Worm (Caenorhabditis elegans) whole organism, L4 larva: ENCODE results near the gene C16A3.6.

Experiments
- ces-1 ChIP-seq: fragments of 150-350 bp; sonication (generic microtip); optimal IDR thresholded peaks from 4 replicates; lab custom pipeline; 2014; ENCODE audit warnings: missing biosample characterization, missing genetic modification reagents, missing genetic modification characterization
- fos-1 ChIP-seq: fragments of 150-350 bp; optimal IDR thresholded peaks from 2 replicates; lab custom pipeline; 2014; ENCODE audit warnings: missing biosample characterization, missing genetic modification characterization
- lin-13 ChIP-seq: fragments of 150-350 bp; optimal IDR thresholded peaks from 2 replicates; lab custom pipeline; 2014; ENCODE audit warnings: missing biosample characterization, missing genetic modification reagents, missing genetic modification characterization
- lsy-2 ChIP-seq, 2 experiments: fragments of 150-350 bp in 1 of 2; sonication (generic microtip) in 1 of 2; optimal IDR thresholded peaks; 2 replicates each; lab custom pipeline; 2014 to 2017; ENCODE audit warnings: missing biosample characterization in 2 of 2, missing genetic modification characterization in 2 of 2
- mxl-3 ChIP-seq: fragments of 200-800 bp; sonication (Bioruptor generic); optimal IDR thresholded peaks from 2 replicates; lab custom pipeline; 2018; ENCODE audit warnings: mild to moderate bottlenecking, missing genetic modification characterization, missing compliant biosample characterization
- nhr-11 ChIP-seq: fragments of 150-350 bp; optimal IDR thresholded peaks from 2 replicates; lab custom pipeline; 2014; ENCODE audit warnings: missing biosample characterization, missing genetic modification characterization
- nhr-237 ChIP-seq: sonication (generic microtip); optimal IDR thresholded peaks from 2 replicates; lab custom pipeline; 2017; ENCODE audit warnings: missing biosample characterization, missing genetic modification characterization
- nhr-6 ChIP-seq: fragments of 150-350 bp; optimal IDR thresholded peaks from 2 replicates; lab custom pipeline; 2014; ENCODE audit warnings: missing biosample characterization, missing genetic modification characterization
- snpc-4 ChIP-seq: fragments of 150-350 bp; optimal IDR thresholded peaks from 2 replicates; lab custom pipeline; 2014; ENCODE audit warnings: missing biosample characterization, missing genetic modification characterization
- unc-39 ChIP-seq: sonication (generic microtip); optimal IDR thresholded peaks from 2 replicates; lab custom pipeline; 2017; ENCODE audit warnings: missing biosample characterization, missing genetic modification characterization
- unc-62 ChIP-seq, 3 experiments: fragments of 150-350 bp in 1 of 3; sonication (generic microtip); optimal IDR thresholded peaks in 2 of 3; peaks in 1 of 3; 1 replicate in 1 of 3; 2 replicates in 2 of 3; lab custom pipeline; 2014 to 2017; ENCODE audit warnings: missing biosample characterization in 3 of 3, missing genetic modification characterization in 3 of 3, missing genetic modification reagents in 3 of 3, missing genotype in 1 of 3

- no peak for TF ChIP-seq unc-62 (GFP tag; optimal IDR thresholded peaks at IDR 0.05 in 1 of 2; lab: Kevin White, UChicago)
- TF ChIP-seq unc-62 (tag; optimal IDR thresholded peaks at IDR 0.05; lab: Kevin White, UChicago), result no peak
- no peak for TF ChIP-seq lsy-2 (tag; optimal IDR thresholded peaks at IDR 0.05; lab: Kevin White, UChicago)
- TF ChIP-seq mxl-3 (GFP tag; lab: Kevin White, UChicago), result no peak
- TF ChIP-seq nhr-6 (tag; lab: Kevin White, UChicago), result no peak
- no peak for TF ChIP-seq nhr-237 (tag; lab: Kevin White, UChicago)
- peak; percentile 52 for TF ChIP-seq nhr-11 (tag; lab: Kevin White, UChicago)
- TF ChIP-seq unc-39 (tag; lab: Kevin White, UChicago), result no peak
- TF ChIP-seq snpc-4 (tag; lab: Kevin White, UChicago), result no peak
- no peak for TF ChIP-seq ces-1 (GFP tag; lab: Kevin White, UChicago)
- TF ChIP-seq lin-13, result no peak
- no peak for TF ChIP-seq fos-1 (tag; lab: Kevin White, UChicago)
These were observed 26.1 kb downstream of the C16A3.6 start for ce11 chrIII:6405121-6405520.
